Worm (Caenorhabditis elegans) whole organism, L1 larva: ENCODE data around the gene F26F12.5.

Experiments
- C04F5.9 ChIP-seq: sonication (generic microtip); optimal IDR thresholded peaks from 2 replicates; lab custom pipeline; 2016; ENCODE audit warnings: missing genetic modification characterization, missing compliant biosample characterization
- C34B4.2 ChIP-seq: sonication (generic microtip); optimal IDR thresholded peaks from 2 replicates; lab custom pipeline; 2017; ENCODE audit warnings: mild to moderate bottlenecking, missing genetic modification characterization, missing compliant biosample characterization
- Y116A8C.19 ChIP-seq: sonication (generic microtip); optimal IDR thresholded peaks from 2 replicates; lab custom pipeline; 2016; ENCODE audit warnings: missing compliant biosample characterization, missing genetic modification characterization, borderline replicate concordance
- aha-1 ChIP-seq: fragments of 150-350 bp; optimal IDR thresholded peaks from 2 replicates; lab custom pipeline; 2014; ENCODE audit warnings: missing biosample characterization, missing genetic modification characterization
- alr-1 ChIP-seq: fragments of 200-800 bp; sonication (Bioruptor generic); optimal IDR thresholded peaks from 2 replicates; lab custom pipeline; 2018; ENCODE audit warnings: borderline replicate concordance, mild to moderate bottlenecking, missing genetic modification characterization, missing compliant biosample characterization
- ama-1 ChIP-seq: fragments of 150-350 bp; optimal IDR thresholded peaks from 2 replicates; lab custom pipeline; 2014
- ceh-8 ChIP-seq: fragments of 200-800 bp; sonication (Bioruptor generic); optimal IDR thresholded peaks from 2 replicates; lab custom pipeline; 2018; ENCODE audit warnings: mild to moderate bottlenecking, missing genetic modification characterization, moderate library complexity, missing compliant biosample characterization
- ceh-88 ChIP-seq: fragments of 200-800 bp; sonication (Bioruptor generic); IDR thresholded peaks from 2 replicates; pipeline ENCODE4 v1.3.6; 2022; ENCODE audit warnings: missing genetic modification characterization, missing compliant biosample characterization
- ceh-90 ChIP-seq: sonication (generic microtip); optimal IDR thresholded peaks from 2 replicates; lab custom pipeline; 2016; ENCODE audit warnings: missing genetic modification characterization, missing compliant biosample characterization
- dpl-1 ChIP-seq, 3 experiments: fragments of 150-350 bp in 2 of 3; sonication (generic microtip) in 1 of 3; optimal IDR thresholded peaks; 2 replicates each; lab custom pipeline; 2014 to 2017; ENCODE audit warnings: missing biosample characterization in 3 of 3, missing genetic modification characterization in 3 of 3, missing genetic modification reagents in 3 of 3
- efl-1 ChIP-seq, 4 experiments: fragments of 150-350 bp; optimal IDR thresholded peaks in 3 of 4; peaks in 1 of 4; 1 replicate in 1 of 4; 2 replicates in 3 of 4; lab custom pipeline; 2014; ENCODE audit warnings: missing biosample characterization in 2 of 4, missing genetic modification characterization in 2 of 4, missing genetic modification reagents in 2 of 4
- efl-3 ChIP-seq: fragments of 200-800 bp; sonication (Bioruptor generic); optimal IDR thresholded peaks from 2 replicates; lab custom pipeline; 2018; ENCODE audit warnings: mild to moderate bottlenecking, missing genetic modification characterization, missing compliant biosample characterization
- egl-13 ChIP-seq: sonication (generic microtip); optimal IDR thresholded peaks from 2 replicates; lab custom pipeline; 2016; ENCODE audit warnings: missing genotype, missing genetic modification reagents, missing genetic modification characterization, missing compliant biosample characterization
- egl-27 ChIP-seq, 2 experiments: fragments of 150-350 bp in 1 of 2; sonication (generic microtip); optimal IDR thresholded peaks; 3 replicates each; lab custom pipeline; 2017 to 2018; ENCODE audit warnings: missing biosample characterization in 2 of 2, missing genetic modification characterization in 2 of 2, missing genetic modification reagents in 2 of 2
- elt-2 ChIP-seq: sonication (generic microtip); optimal IDR thresholded peaks from 2 replicates; lab custom pipeline; 2016; ENCODE audit warnings: missing genetic modification characterization, mild to moderate bottlenecking, inconsistent platforms, missing compliant biosample characterization, missing genetic modification reagents
- elt-3 ChIP-seq, 6 experiments: fragments of 150-350 bp in 1 of 6; sonication (generic microtip); optimal IDR thresholded peaks; 2 replicates each; lab custom pipeline; 2017 to 2018; ENCODE audit warnings: missing biosample characterization in 6 of 6, missing genetic modification characterization in 6 of 6, inconsistent platforms in 1 of 6
- fkh-4 ChIP-seq: sonication (generic microtip); optimal IDR thresholded peaks from 2 replicates; lab custom pipeline; 2016; ENCODE audit warnings: missing compliant biosample characterization, missing genetic modification characterization, borderline replicate concordance
- grh-1 ChIP-seq: fragments of 200-800 bp; sonication (Bioruptor generic); IDR thresholded peaks from 2 replicates; pipeline ENCODE4 v1.3.6; 2022; ENCODE audit warnings: missing genetic modification reagents, missing genetic modification characterization, missing compliant biosample characterization
- hlh-17 ChIP-seq: fragments of 200-800 bp; sonication (Bioruptor generic); optimal IDR thresholded peaks from 2 replicates; lab custom pipeline; 2018; ENCODE audit warnings: missing genetic modification characterization, mild to moderate bottlenecking, missing compliant biosample characterization, moderate library complexity, borderline replicate concordance
- hlh-4 ChIP-seq: sonication (generic microtip); optimal IDR thresholded peaks from 2 replicates; lab custom pipeline; 2016; ENCODE audit warnings: mild to moderate bottlenecking, missing genetic modification characterization, missing compliant biosample characterization
- hpl-2 ChIP-seq: fragments of 150-350 bp; optimal IDR thresholded peaks from 2 replicates; lab custom pipeline; 2014; ENCODE audit warnings: missing biosample characterization, missing genetic modification reagents, missing genetic modification characterization
- irx-1 ChIP-seq: sonication (generic microtip); optimal IDR thresholded peaks from 2 replicates; lab custom pipeline; 2016; ENCODE audit warnings: missing genetic modification characterization, missing compliant biosample characterization
- lin-13 ChIP-seq: fragments of 150-350 bp; optimal IDR thresholded peaks from 2 replicates; lab custom pipeline; 2014; ENCODE audit warnings: missing biosample characterization, missing genetic modification reagents, missing genetic modification characterization
- lin-15B ChIP-seq: fragments of 150-350 bp; sonication (generic microtip); optimal IDR thresholded peaks from 3 replicates; lab custom pipeline; 2014; ENCODE audit warnings: missing biosample characterization, missing genetic modification characterization
- lin-35 ChIP-seq, 2 experiments: fragments of 150-350 bp; optimal IDR thresholded peaks; 2 replicates each; lab custom pipeline; 2014; ENCODE audit warnings: missing biosample characterization in 2 of 2, missing genetic modification characterization in 2 of 2, missing genetic modification reagents in 2 of 2
- lsy-2 ChIP-seq, 2 experiments: fragments of 150-350 bp; optimal IDR thresholded peaks; 2 replicates each; lab custom pipeline; 2014; ENCODE audit warnings: missing biosample characterization in 2 of 2, missing genetic modification characterization in 2 of 2
- mab-9 ChIP-seq: fragments of 200-800 bp; sonication (Bioruptor generic); IDR thresholded peaks from 2 replicates; pipeline ENCODE4 v1.3.6; 2022; ENCODE audit warnings: missing genetic modification reagents, missing genetic modification characterization, missing compliant biosample characterization
- mep-1 ChIP-seq: fragments of 150-350 bp; optimal IDR thresholded peaks from 2 replicates; lab custom pipeline; 2014; ENCODE audit warnings: missing biosample characterization, missing genetic modification characterization
- nhr-12 ChIP-seq: sonication (generic microtip); optimal IDR thresholded peaks from 2 replicates; lab custom pipeline; 2017; ENCODE audit warnings: missing biosample characterization, missing genetic modification characterization
- nhr-19 ChIP-seq: fragments of 200-800 bp; sonication (Bioruptor generic); conservative IDR thresholded peaks from 2 replicates; pipeline ENCODE4 v1.3.6; 2022; ENCODE audit warnings: missing genetic modification characterization, missing compliant biosample characterization
- nhr-237 ChIP-seq: fragments of 150-350 bp; optimal IDR thresholded peaks from 2 replicates; lab custom pipeline; 2014; ENCODE audit warnings: missing biosample characterization, missing genetic modification characterization
- nhr-28 ChIP-seq: fragments of 150-350 bp; optimal IDR thresholded peaks from 2 replicates; lab custom pipeline; 2014; ENCODE audit warnings: missing biosample characterization, missing genetic modification characterization
- nhr-76 ChIP-seq: sonication (generic microtip); optimal IDR thresholded peaks from 2 replicates; lab custom pipeline; 2017; ENCODE audit warnings: missing biosample characterization, missing genetic modification characterization
- nhr-84 ChIP-seq: sonication (generic microtip); optimal IDR thresholded peaks from 2 replicates; lab custom pipeline; 2017; ENCODE audit warnings: missing biosample characterization, missing genetic modification characterization
- pag-3 ChIP-seq: sonication (generic microtip); optimal IDR thresholded peaks from 2 replicates; lab custom pipeline; 2017; ENCODE audit warnings: missing genetic modification characterization, mild to moderate bottlenecking, missing compliant biosample characterization, antibody characterized with exemption, borderline replicate concordance; ENCODE audit not compliant: insufficient read depth
- pax-3 ChIP-seq: fragments of 200-800 bp; sonication (Bioruptor generic); optimal IDR thresholded peaks from 2 replicates; lab custom pipeline; 2018; ENCODE audit warnings: mild to moderate bottlenecking, missing genetic modification characterization, moderate library complexity, missing compliant biosample characterization
- pqm-1 ChIP-seq: sonication (generic microtip); optimal IDR thresholded peaks from 3 replicates; lab custom pipeline; 2017; ENCODE audit warnings: missing biosample characterization, missing genetic modification characterization
- rnt-1 ChIP-seq: sonication (generic microtip); optimal IDR thresholded peaks from 2 replicates; lab custom pipeline; 2016; ENCODE audit warnings: mild to moderate bottlenecking, missing genetic modification characterization, moderate library complexity, missing compliant biosample characterization
- skn-1 ChIP-seq: fragments of 150-350 bp; optimal IDR thresholded peaks from 2 replicates; lab custom pipeline; 2014; ENCODE audit warnings: missing biosample characterization, missing genetic modification characterization
- snpc-4 ChIP-seq: fragments of 150-350 bp; optimal IDR thresholded peaks from 2 replicates; lab custom pipeline; 2014; ENCODE audit warnings: missing biosample characterization, missing genetic modification characterization
- snu-23 ChIP-seq: sonication (generic microtip); optimal IDR thresholded peaks from 2 replicates; lab custom pipeline; 2016; ENCODE audit warnings: missing genetic modification characterization, missing compliant biosample characterization
- sptf-1 ChIP-seq: fragments of 150-350 bp; optimal IDR thresholded peaks from 2 replicates; lab custom pipeline; 2014; ENCODE audit warnings: missing biosample characterization, missing genetic modification characterization
- swsn-7 ChIP-seq: sonication (generic microtip); optimal IDR thresholded peaks from 2 replicates; lab custom pipeline; 2016; ENCODE audit warnings: missing genetic modification characterization, missing compliant biosample characterization
- unc-130 ChIP-seq: fragments of 150-350 bp; optimal IDR thresholded peaks from 2 replicates; lab custom pipeline; 2017; ENCODE audit warnings: missing biosample characterization, missing genetic modification characterization, inconsistent platforms
- unc-30 ChIP-seq: sonication (generic microtip); optimal IDR thresholded peaks from 2 replicates; lab custom pipeline; 2017; ENCODE audit warnings: missing biosample characterization, missing genetic modification characterization
- unc-62 ChIP-seq: fragments of 150-350 bp; optimal IDR thresholded peaks from 2 replicates; lab custom pipeline; 2014; ENCODE audit warnings: missing biosample characterization, missing genetic modification reagents, missing genetic modification characterization
- unc-86 ChIP-seq: sonication (generic microtip); optimal IDR thresholded peaks from 2 replicates; lab custom pipeline; 2016; ENCODE audit warnings: missing genetic modification characterization, missing compliant biosample characterization
- unc-98 ChIP-seq: fragments of 200-800 bp; sonication (Bioruptor generic); IDR thresholded peaks from 2 replicates; pipeline ENCODE4 v1.3.6; 2022; ENCODE audit warnings: missing genetic modification characterization, missing compliant biosample characterization
- vab-15 ChIP-seq: sonication (generic microtip); optimal IDR thresholded peaks from 2 replicates; lab custom pipeline; 2017; ENCODE audit warnings: missing genotype, mild to moderate bottlenecking, missing genetic modification characterization, missing compliant biosample characterization
- xbp-1 ChIP-seq: sonication (generic microtip); optimal IDR thresholded peaks from 2 replicates; lab custom pipeline; 2016; ENCODE audit warnings: missing genetic modification characterization, missing compliant biosample characterization
- zag-1 ChIP-seq: fragments of 150-350 bp; optimal IDR thresholded peaks from 2 replicates; lab custom pipeline; 2014; ENCODE audit warnings: missing biosample characterization, missing genetic modification characterization
- zip-4 ChIP-seq: fragments of 200-800 bp; sonication (Bioruptor generic); optimal IDR thresholded peaks from 2 replicates; lab custom pipeline; 2018; ENCODE audit warnings: mild to moderate bottlenecking, missing genetic modification characterization, moderate library complexity, missing compliant biosample characterization
- ztf-11 ChIP-seq, 2 experiments: sonication (generic microtip); optimal IDR thresholded peaks; 2 replicates each; lab custom pipeline; 2016 to 2017; ENCODE audit warnings: missing genetic modification characterization in 2 of 2, missing biosample characterization in 1 of 2, missing compliant biosample characterization in 1 of 2

The F26F12.5 gene

DNA sequence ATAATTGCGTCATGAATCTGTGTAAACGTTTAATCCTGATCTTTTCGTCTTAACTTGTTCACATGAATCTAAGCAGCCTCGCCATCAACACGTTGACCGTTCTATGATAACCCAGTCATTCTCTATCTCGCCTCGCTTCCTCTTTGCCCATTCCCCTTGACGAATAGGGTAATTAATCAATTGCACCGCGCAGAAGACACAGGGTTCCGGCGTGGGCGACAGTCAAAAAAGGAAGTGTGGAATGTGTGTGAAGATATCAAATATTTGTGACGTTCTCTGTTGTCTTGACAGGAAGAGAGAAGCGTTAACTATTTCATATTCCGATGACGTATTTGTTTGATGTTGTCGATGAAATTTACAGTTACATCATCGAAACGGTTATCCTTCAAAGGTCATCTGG, 32.2 kb downstream of the F26F12.5 start (continued):
- TF ChIP-seq mep-1 (tag; lab: Kevin White, UChicago) (no peak), snu-23 (peak; percentile 66), xbp-1 (no peak), alr-1 (tag; lab: Kevin White, UChicago) (no peak), ztf-11 (tag; optimal IDR thresholded peaks at IDR 0.05; lab: Kevin White, UChicago) (no peak), elt-3 (tag; optimal IDR thresholded peaks at IDR 0.05; lab: Kevin White, UChicago) (peak in 3 of 6 experiments; percentile 7 to 85 (median 13)), dpl-1 (GFP tag; optimal IDR thresholded peaks at IDR 0.05; lab: Kevin White, UChicago) (peak in 1 of 3 experiments; percentile 10), unc-98 (no peak), lin-13 (no peak), unc-30 (tag; lab: Kevin White, UChicago) (no peak), zag-1 (no peak), hlh-17 (no peak), grh-1 (no peak), hlh-4 (no peak), efl-3 (GFP tag; lab: Kevin White, UChicago) (no peak), elt-2 (no peak), sptf-1 (tag; lab: Kevin White, UChicago) (no peak), unc-86 (no peak), zip-4 (GFP tag; lab: Kevin White, UChicago) (no peak), fkh-4 (tag; lab: Kevin White, UChicago) (no peak), egl-13 (tag; lab: Kevin White, UChicago) (no peak), lin-35 (GFP tag; optimal IDR thresholded peaks at IDR 0.05; lab: Kevin White, UChicago) (peak in 1 of 2 experiments; percentile 44), irx-1 (tag; lab: Kevin White, UChicago) (peak; percentile 14), efl-1 (optimal IDR thresholded peaks at IDR 0.05; lab: Kevin White, UChicago) (no peak), efl-1 (GFP tag; optimal IDR thresholded peaks at IDR 0.05 in 1 of 2; lab: Kevin White, UChicago) (no peak), lsy-2 (tag; optimal IDR thresholded peaks at IDR 0.05; lab: Kevin White, UChicago) (no peak), swsn-7 (no peak), C04F5.9 (tag; lab: Kevin White, UChicago) (no peak), unc-130 (tag; lab: Kevin White, UChicago) (no peak), nhr-12 (tag; lab: Kevin White, UChicago) (no peak), nhr-84 (no peak), ceh-90 (no peak), skn-1 (tag; lab: Kevin White, UChicago) (no peak), C34B4.2 (tag; lab: Kevin White, UChicago) (no peak), pax-3 (tag; lab: Kevin White, UChicago) (no peak), egl-27 (tag; optimal IDR thresholded peaks at IDR 0.05; lab: Kevin White, UChicago) (no peak), lin-15B (tag; lab: Kevin White, UChicago) (no peak), nhr-237 (tag; lab: Kevin White, UChicago) (no peak), pag-3 (no peak), nhr-76 (tag; lab: Kevin White, UChicago) (no peak), ama-1 (lab: Kevin White, UChicago) (no peak), unc-62 (GFP tag; lab: Kevin White, UChicago) (no peak), pqm-1 (tag; lab: Kevin White, UChicago) (no peak), hpl-2 (no peak), snpc-4 (tag; lab: Kevin White, UChicago) (no peak), rnt-1 (tag; lab: Kevin White, UChicago) (no peak), aha-1 (tag; lab: Kevin White, UChicago) (no peak), nhr-28 (tag; lab: Kevin White, UChicago) (no peak), Y116A8C.19 (tag; lab: Kevin White, UChicago) (no peak), ceh-8 (no peak), mab-9 (GFP tag; lab: Robert Waterston, UW) (no peak), nhr-19 (GFP tag; lab: Robert Waterston, UW) (peak; percentile 57), vab-15 (tag; lab: Kevin White, UChicago) (no peak), ceh-88 (GFP tag; lab: Robert Waterston, UW) (no peak)
